Worm (Caenorhabditis elegans) whole organism, late embryonic: ENCODE data around the gene ZC132.3.
"Not testable (repeated sequence)": the region's sequence is repeated elsewhere in the genome, so short reads cannot be mapped to it uniquely, and the experiment has no call there.

ENCODE experiments used
- F13H6.1 ChIP-seq: sonication (generic microtip); optimal IDR thresholded peaks from 2 replicates; lab custom pipeline; 2016; ENCODE audit warnings: missing genetic modification characterization, missing compliant biosample characterization
- K02D7.2 ChIP-seq: sonication (generic microtip); optimal IDR thresholded peaks from 2 replicates; lab custom pipeline; 2017; ENCODE audit warnings: mild to moderate bottlenecking, missing genetic modification characterization, missing compliant biosample characterization
- T23F11.4 ChIP-seq: fragments of 200-800 bp; sonication (Bioruptor generic); optimal IDR thresholded peaks from 2 replicates; lab custom pipeline; 2018; ENCODE audit warnings: mild to moderate bottlenecking, missing genetic modification characterization, missing compliant biosample characterization
- ahr-1 ChIP-seq: sonication (generic microtip); optimal IDR thresholded peaks from 2 replicates; lab custom pipeline; 2016; ENCODE audit warnings: missing genetic modification characterization, missing compliant biosample characterization
- ama-1 ChIP-seq: fragments of 150-350 bp; optimal IDR thresholded peaks from 2 replicates; lab custom pipeline; 2014
- ceh-18 ChIP-seq: sonication (generic microtip); optimal IDR thresholded peaks from 2 replicates; lab custom pipeline; 2016; ENCODE audit warnings: missing genetic modification characterization, missing compliant biosample characterization
- ceh-2 ChIP-seq: sonication (generic microtip); optimal IDR thresholded peaks from 2 replicates; lab custom pipeline; 2016; ENCODE audit warnings: missing genotype, missing genetic modification characterization, missing compliant biosample characterization
- ceh-22 ChIP-seq: sonication (generic microtip); optimal IDR thresholded peaks from 2 replicates; lab custom pipeline; 2017; ENCODE audit warnings: missing biosample characterization, missing genetic modification characterization
- ceh-24 ChIP-seq: sonication (generic microtip); optimal IDR thresholded peaks from 2 replicates; lab custom pipeline; 2016; ENCODE audit warnings: mild to moderate bottlenecking, missing genetic modification characterization, missing compliant biosample characterization
- ceh-45 ChIP-seq: fragments of 200-800 bp; sonication (Bioruptor generic); IDR thresholded peaks from 2 replicates; pipeline ENCODE4 v1.3.6; 2022; ENCODE audit warnings: missing genetic modification reagents, missing genetic modification characterization, missing compliant biosample characterization
- che-1 ChIP-seq: sonication (generic microtip); optimal IDR thresholded peaks from 2 replicates; lab custom pipeline; 2016; ENCODE audit warnings: mild to moderate bottlenecking, missing genetic modification characterization, missing compliant biosample characterization
- dmd-4 ChIP-seq: sonication (generic microtip); optimal IDR thresholded peaks from 2 replicates; lab custom pipeline; 2016; ENCODE audit warnings: borderline replicate concordance, missing genetic modification characterization, missing compliant biosample characterization
- dve-1 ChIP-seq: sonication (generic microtip); optimal IDR thresholded peaks from 2 replicates; lab custom pipeline; 2017; ENCODE audit warnings: antibody characterized with exemption, mild to moderate bottlenecking, missing genetic modification characterization, missing compliant biosample characterization
- elt-2 ChIP-seq: sonication (generic microtip); optimal IDR thresholded peaks from 2 replicates; lab custom pipeline; 2016; ENCODE audit warnings: missing genetic modification reagents, missing genetic modification characterization, missing compliant biosample characterization
- eyg-1 ChIP-seq: sonication (generic microtip); optimal IDR thresholded peaks from 2 replicates; lab custom pipeline; 2016; ENCODE audit warnings: missing genotype, missing genetic modification characterization, missing compliant biosample characterization
- fkh-10 ChIP-seq: fragments of 150-350 bp; optimal IDR thresholded peaks from 2 replicates; lab custom pipeline; 2014; ENCODE audit warnings: missing biosample characterization, missing genetic modification reagents, missing genetic modification characterization
- fkh-6 ChIP-seq: sonication (generic microtip); optimal IDR thresholded peaks from 2 replicates; lab custom pipeline; 2016; ENCODE audit warnings: missing genetic modification characterization, missing compliant biosample characterization
- gmeb-2 ChIP-seq: sonication (generic microtip); optimal IDR thresholded peaks from 2 replicates; lab custom pipeline; 2016; ENCODE audit warnings: missing genetic modification characterization, inconsistent platforms, missing compliant biosample characterization
- hlh-13 ChIP-seq: fragments of 200-800 bp; sonication (Bioruptor generic); optimal IDR thresholded peaks from 2 replicates; lab custom pipeline; 2018; ENCODE audit warnings: mild to moderate bottlenecking, missing genetic modification characterization, missing compliant biosample characterization
- hlh-6 ChIP-seq: sonication (generic microtip); optimal IDR thresholded peaks from 2 replicates; lab custom pipeline; 2016; ENCODE audit warnings: missing genotype, missing genetic modification characterization, missing compliant biosample characterization
- hlh-8 ChIP-seq: sonication (generic microtip); optimal IDR thresholded peaks from 2 replicates; lab custom pipeline; 2016; ENCODE audit warnings: missing genotype, missing genetic modification characterization, missing compliant biosample characterization
- lim-6 ChIP-seq: sonication (generic microtip); optimal IDR thresholded peaks from 2 replicates; lab custom pipeline; 2016; ENCODE audit warnings: missing genetic modification characterization, missing compliant biosample characterization
- madf-2 ChIP-seq: sonication (generic microtip); optimal IDR thresholded peaks from 2 replicates; lab custom pipeline; 2017; ENCODE audit warnings: missing genetic modification characterization, missing compliant biosample characterization
- nhr-232 ChIP-seq: sonication (generic microtip); optimal IDR thresholded peaks from 2 replicates; lab custom pipeline; 2016; ENCODE audit warnings: missing genetic modification characterization, missing compliant biosample characterization
- pag-3 ChIP-seq: sonication (generic microtip); optimal IDR thresholded peaks from 2 replicates; lab custom pipeline; 2016; ENCODE audit warnings: missing compliant biosample characterization, missing genetic modification characterization, borderline replicate concordance
- pax-1 ChIP-seq: fragments of 150-350 bp; optimal IDR thresholded peaks from 2 replicates; lab custom pipeline; 2014; ENCODE audit warnings: missing biosample characterization, missing genetic modification characterization
- pqm-1 ChIP-seq: sonication (generic microtip); optimal IDR thresholded peaks from 2 replicates; lab custom pipeline; 2016; ENCODE audit warnings: missing genetic modification characterization, missing compliant biosample characterization
- pros-1 ChIP-seq: fragments of 150-350 bp; optimal IDR thresholded peaks from 2 replicates; lab custom pipeline; 2014; ENCODE audit warnings: missing biosample characterization, missing genetic modification reagents, missing genetic modification characterization
- ref-2 ChIP-seq: sonication (generic microtip); optimal IDR thresholded peaks from 2 replicates; lab custom pipeline; 2016; ENCODE audit warnings: missing genetic modification characterization, missing compliant biosample characterization
- rnt-1 ChIP-seq: sonication (generic microtip); optimal IDR thresholded peaks from 2 replicates; lab custom pipeline; 2016; ENCODE audit warnings: missing genetic modification characterization, missing compliant biosample characterization
- sdc-2 ChIP-seq: sonication (generic microtip); optimal IDR thresholded peaks from 2 replicates; lab custom pipeline; 2016; ENCODE audit warnings: missing genotype, missing genetic modification characterization, missing compliant biosample characterization
- syd-9 ChIP-seq: sonication (generic microtip); optimal IDR thresholded peaks from 2 replicates; lab custom pipeline; 2016; ENCODE audit warnings: mild to moderate bottlenecking, missing genetic modification characterization, moderate library complexity, missing compliant biosample characterization
- ttx-3 ChIP-seq: sonication (generic microtip); optimal IDR thresholded peaks from 2 replicates; lab custom pipeline; 2016; ENCODE audit warnings: missing genetic modification reagents, missing genetic modification characterization, missing compliant biosample characterization
- unc-3 ChIP-seq, 2 experiments: fragments of 200-800 bp in 1 of 2; sonication (Bioruptor generic) in 1 of 2; sonication (generic microtip) in 1 of 2; conservative IDR thresholded peaks in 1 of 2; optimal IDR thresholded peaks in 1 of 2; 2 replicates each; pipeline versions ENCODE4 v1.3.6 to Lab custom; 2016 to 2022; ENCODE audit warnings: missing compliant biosample characterization in 2 of 2, missing genetic modification characterization in 2 of 2, missing genetic modification reagents in 1 of 2
- unc-42 ChIP-seq: sonication (generic microtip); optimal IDR thresholded peaks from 2 replicates; lab custom pipeline; 2016; ENCODE audit warnings: missing genotype, missing genetic modification characterization, missing compliant biosample characterization
- unc-55 ChIP-seq: sonication (generic microtip); optimal IDR thresholded peaks from 2 replicates; lab custom pipeline; 2017; ENCODE audit warnings: missing biosample characterization, missing genetic modification reagents, missing genetic modification characterization

The ZC132.3 gene

ce11 chrV:4345714-4346113 is 46.1 kb upstream of the ZC132.3 start, which contains the start of gene figl-1:
Gene figl-1 (minus strand): TSS chrV:4345999.
- TF ChIP-seq ref-2 (tag; lab: Kevin White, UChicago) (no peak), ceh-45 (GFP tag; lab: Robert Waterston, UW) (no peak), ceh-24 (tag; lab: Kevin White, UChicago) (no peak), unc-55 (GFP tag; lab: Kevin White, UChicago) (no peak), rnt-1 (no peak), che-1 (tag; lab: Kevin White, UChicago) (no peak), ceh-2 (no peak), pag-3 (tag; lab: Kevin White, UChicago) (no peak), eyg-1 (no peak), syd-9 (tag; lab: Kevin White, UChicago) (no peak), dmd-4 (tag; lab: Kevin White, UChicago) (no peak), K02D7.2 (tag; lab: Kevin White, UChicago) (no peak), ama-1 (no peak), ahr-1 (tag; lab: Kevin White, UChicago) (no peak)

- no peak for TF ChIP-seq hlh-6
- no peak for TF ChIP-seq pqm-1 (tag; lab: Kevin White, UChicago)
- no peak for TF ChIP-seq ceh-18 (tag; lab: Kevin White, UChicago)
- TF ChIP-seq fkh-6: no peak
These were observed 42.1 kb upstream of the ZC132.3 start for ce11 chrV:4341736-4342135.

ce11 chrV:4341208-4341607 is 41.6 kb upstream of the ZC132.3 start, which contains the start of gene glrx-3:
Gene glrx-3 (minus strand): TSS chrV:4341308.
- TF ChIP-seq hlh-8 (tag; lab: Kevin White, UChicago): no peak
- no peak for TF ChIP-seq pax-1 (tag; lab: Kevin White, UChicago)
- TF ChIP-seq madf-2 (tag; lab: Kevin White, UChicago): no peak
- no peak for TF ChIP-seq unc-42
- no peak for TF ChIP-seq hlh-13 (GFP tag; lab: Kevin White, UChicago)
- TF ChIP-seq F13H6.1 (tag; lab: Kevin White, UChicago): no peak
- TF ChIP-seq gmeb-2 (tag; lab: Kevin White, UChicago): no peak
- TF ChIP-seq nhr-232 (tag; lab: Kevin White, UChicago): no peak
- no peak for TF ChIP-seq sdc-2

- no peak for TF ChIP-seq fkh-6
- TF ChIP-seq ceh-22 (tag; lab: Kevin White, UChicago): no peak
These were observed 39.8 kb upstream of the ZC132.3 start for ce11 chrV:4339479-4339878.

- not testable (repeated sequence) for TF ChIP-seq rnt-1; ceh-22 (tag; lab: Kevin White, UChicago); unc-55 (GFP tag; lab: Kevin White, UChicago)
These were observed 36.8 kb upstream of the ZC132.3 start, which contains the start of gene irld-1 for ce11 chrV:4336462-4336861. Gene irld-1 (plus strand): TSS chrV:4336762.

- TF ChIP-seq ceh-45 (GFP tag; lab: Robert Waterston, UW) (0 out of 2 replicates have a peak, but pooled peaks have one; percentile 26), unc-3 (GFP tag; conservative IDR thresholded peaks at IDR 0.05; lab: Robert Waterston, UW) (0 out of 2 replicates have a peak, but pooled peaks have one; percentile 33)
- TF ChIP-seq unc-3 (tag; optimal IDR thresholded peaks at IDR 0.05; lab: Kevin White, UChicago): not testable (repeated sequence)
- TF ChIP-seq, all 69 proteins: peak for 2; not testable (repeated sequence) for 67
These were observed 33.9 kb upstream of the ZC132.3 start for ce11 chrV:4333518-4333917.

ce11 chrV:4332450-4332849 is 32.8 kb upstream of the ZC132.3 start, which contains the start of gene oac-12:
Gene oac-12 (minus strand): TSS chrV:4332550.
- TF ChIP-seq dve-1 (tag; lab: Kevin White, UChicago) (no peak), madf-2 (tag; lab: Kevin White, UChicago) (no peak), ceh-18 (tag; lab: Kevin White, UChicago) (no peak), pqm-1 (tag; lab: Kevin White, UChicago) (no peak), T23F11.4 (GFP tag; lab: Kevin White, UChicago) (no peak), ama-1 (no peak), syd-9 (tag; lab: Kevin White, UChicago) (no peak), gmeb-2 (tag; lab: Kevin White, UChicago) (no peak), unc-55 (GFP tag; lab: Kevin White, UChicago) (no peak), elt-2 (no peak), pax-1 (tag; lab: Kevin White, UChicago) (no peak), fkh-10 (GFP tag; lab: Kevin White, UChicago) (no peak), fkh-6 (no peak), lim-6 (no peak), ceh-45 (GFP tag; lab: Robert Waterston, UW) (no peak), nhr-232 (tag; lab: Kevin White, UChicago) (no peak), ttx-3 (tag; lab: Kevin White, UChicago) (no peak), hlh-13 (GFP tag; lab: Kevin White, UChicago) (no peak), pros-1 (tag; lab: Kevin White, UChicago) (no peak)
